Fruit fly (Drosophila melanogaster): ENCODE measurements around the gene Prosalpha4.
A peak's percentile ranks its signal among the peaks of the same experiment; 100 is the strongest.

The Prosalpha4 gene

dm6 chrX:16263415-16263814 is 12.7 kb upstream of the Prosalpha4 start (continued):
- TF ChIP-seq cyc (GFP tag; optimal IDR thresholded peaks at IDR 0.05) = peak; percentile 59
- peak; percentile 29 for TF ChIP-seq CG11762 (GFP tag; optimal IDR thresholded peaks at IDR 0.05; ENCODE audit: insufficient read depth)
- TF ChIP-seq Eip75B (GFP tag; optimal IDR thresholded peaks at IDR 0.05) = peak; percentile 59
- peak; percentile 56 for TF ChIP-seq CG34406 (GFP tag; optimal IDR thresholded peaks at IDR 0.05)
- peak; percentile 64 for TF ChIP-seq dsx (GFP tag; optimal IDR thresholded peaks at IDR 0.05; ENCODE audit: poor library complexity, severe bottlenecking)
- peak; percentile 90 for TF ChIP-seq Eip78C (GFP tag)
- peak; percentile 60 for TF ChIP-seq achi (GFP tag; optimal IDR thresholded peaks at IDR 0.05)
- TF ChIP-seq CG9139 (GFP tag; optimal IDR thresholded peaks at IDR 0.05) = peak; percentile 27
- TF ChIP-seq vri (GFP tag; optimal IDR thresholded peaks at IDR 0.05) = peak; percentile 26
- TF ChIP-seq svp (GFP tag) = peak; percentile 86
- peak; percentile 29 for TF ChIP-seq net (GFP tag; optimal IDR thresholded peaks at IDR 0.05)

dm6 chrX:16266437-16266836 is 9.6 kb upstream of the Prosalpha4 start, which contains the start of gene CG12507:
Gene CG12507, minus strand, starts transcription at chrX:16266537.
- no peak for TF ChIP-seq fkh (GFP tag; optimal IDR thresholded peaks at IDR 0.05)
- TF ChIP-seq achi (GFP tag; optimal IDR thresholded peaks at IDR 0.05) = no peak
- TF ChIP-seq Gug (GFP tag; IDR thresholded peaks at IDR 0.05) = no peak
- TF ChIP-seq CG3919 (GFP tag; optimal IDR thresholded peaks at IDR 0.05) = no peak
- no peak for TF ChIP-seq Sox14 (GFP tag; optimal IDR thresholded peaks at IDR 0.05)
- no peak for TF ChIP-seq OdsH (GFP tag; optimal IDR thresholded peaks at IDR 0.05)
- TF ChIP-seq CG32006 (GFP tag; optimal IDR thresholded peaks at IDR 0.05) = no peak
- TF ChIP-seq Met (GFP tag; optimal IDR thresholded peaks at IDR 0.05) = no peak
- no peak for TF ChIP-seq spab (GFP tag; optimal IDR thresholded peaks at IDR 0.05)
- TF ChIP-seq CG8319 (GFP tag; optimal IDR thresholded peaks at IDR 0.05) = no peak
- no peak for TF ChIP-seq Sox15 (GFP tag; optimal IDR thresholded peaks at IDR 0.05)
- no peak for TF ChIP-seq Lpt (GFP tag; optimal IDR thresholded peaks at IDR 0.05)

- TF ChIP-seq Sox15 (GFP tag; optimal IDR thresholded peaks at IDR 0.05) (no peak), CG6854 (GFP tag; optimal IDR thresholded peaks at IDR 0.05) (peak; percentile 49), Blimp-1 (GFP tag; optimal IDR thresholded peaks at IDR 0.05) (no peak), Smox (GFP tag; optimal IDR thresholded peaks at IDR 0.05) (no peak), Ets21C (GFP tag; optimal IDR thresholded peaks at IDR 0.05) (peak; percentile 16), fd59A (GFP tag; optimal IDR thresholded peaks at IDR 0.05) (no peak), Eip78C (GFP tag) (peak; percentile 70), spab (GFP tag; optimal IDR thresholded peaks at IDR 0.05) (peak; percentile 31), CG11902 (GFP tag; optimal IDR thresholded peaks at IDR 0.05) (no peak), pdm3 (GFP tag; optimal IDR thresholded peaks at IDR 0.05) (no peak), fkh (GFP tag; optimal IDR thresholded peaks at IDR 0.05) (no peak), CG8632 (GFP tag; optimal IDR thresholded peaks at IDR 0.05) (no peak), CG4318 (GFP tag; optimal IDR thresholded peaks at IDR 0.05) (no peak), dac (GFP tag; optimal IDR thresholded peaks at IDR 0.05) (no peak), eg (GFP tag; IDR thresholded peaks at IDR 0.05) (peak; percentile 43; the same call in 1 of the 3 replicates), CG16779 (tag; optimal IDR thresholded peaks at IDR 0.05) (no peak), CG10669 (GFP tag; optimal IDR thresholded peaks at IDR 0.05) (peak; percentile 42), Hr39 (GFP tag; optimal IDR thresholded peaks at IDR 0.05) (peak; percentile 45), CG34406 (GFP tag; optimal IDR thresholded peaks at IDR 0.05) (no peak), achi (GFP tag; optimal IDR thresholded peaks at IDR 0.05) (no peak), CG31627 (GFP tag; optimal IDR thresholded peaks at IDR 0.05) (peak; percentile 47), net (GFP tag; optimal IDR thresholded peaks at IDR 0.05) (peak; percentile 50), CG3919 (GFP tag; optimal IDR thresholded peaks at IDR 0.05) (peak; percentile 46), CG11294 (GFP tag; IDR thresholded peaks at IDR 0.05) (no peak), ss (GFP tag; optimal IDR thresholded peaks at IDR 0.05) (peak; percentile 84 to 85), CG1621 (tag; optimal IDR thresholded peaks at IDR 0.05) (peak; percentile 62), CG8119 (GFP tag; IDR thresholded peaks at IDR 0.05) (no peak; the same call in 2 of the 3 replicates), Sox102F (GFP tag; optimal IDR thresholded peaks at IDR 0.05) (no peak), CG32006 (GFP tag; optimal IDR thresholded peaks at IDR 0.05) (no peak), lz (GFP tag; optimal IDR thresholded peaks at IDR 0.05) (peak; percentile 12), CG11762 (GFP tag; optimal IDR thresholded peaks at IDR 0.05; ENCODE audit: insufficient read depth) (no peak), CG15336 (GFP tag; IDR thresholded peaks at IDR 0.05) (0 out of 2 replicates have a peak, but pooled peaks have one; percentile 35), Gug (GFP tag; IDR thresholded peaks at IDR 0.05) (no peak), Hr38 (GFP tag; optimal IDR thresholded peaks at IDR 0.05) (no peak), acj6 (GFP tag; optimal IDR thresholded peaks at IDR 0.05) (no peak), Eip75B (GFP tag; optimal IDR thresholded peaks at IDR 0.05) (peak; percentile 8), cyc (GFP tag; optimal IDR thresholded peaks at IDR 0.05) (peak; percentile 35), CG6276 (GFP tag; optimal IDR thresholded peaks at IDR 0.05) (peak; percentile 70)
These were observed 5.3 kb upstream of the Prosalpha4 start, which contains the start of gene Mfe2 for dm6 chrX:16270795-16271194. Gene Mfe2, plus strand, starts transcription at chrX:16270951.

Data from whole organism, prepupa.